Worm (Caenorhabditis elegans) whole organism, young adult: ENCODE results near the gene W10G6.1.
A peak's percentile ranks its signal among the peaks of the same experiment; 100 is the strongest.

Source experiments
- chd-7 ChIP-seq: sonication (generic microtip); optimal IDR thresholded peaks from 2 replicates; lab custom pipeline; 2016; ENCODE audit warnings: mild to moderate bottlenecking, missing genetic modification characterization, moderate library complexity, missing compliant biosample characterization
- dpl-1 ChIP-seq: fragments of 150-350 bp; optimal IDR thresholded peaks from 2 replicates; lab custom pipeline; 2014; ENCODE audit warnings: missing biosample characterization, missing genetic modification reagents, missing genetic modification characterization

DNA sequence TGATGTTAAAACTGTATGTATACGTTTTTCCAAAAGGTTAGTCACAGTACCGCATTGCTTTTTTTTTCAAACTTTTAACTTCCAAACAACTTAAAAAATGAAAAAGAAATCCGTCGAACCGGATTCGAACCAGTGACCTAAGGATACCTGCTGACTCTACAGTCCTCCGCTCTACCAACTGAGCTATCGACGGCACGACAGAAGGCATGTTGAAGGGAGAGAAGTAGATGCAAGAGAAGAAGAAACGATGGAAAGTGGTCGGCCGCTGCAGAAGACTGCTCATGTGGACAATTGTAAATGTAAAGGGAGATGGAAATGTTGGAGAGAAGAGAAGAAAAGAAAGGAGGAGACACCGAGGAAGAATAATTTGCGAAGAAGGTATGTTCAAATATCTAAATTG lies 35.3 kb upstream of the W10G6.1 start:
- TF ChIP-seq chd-7 (tag; lab: Kevin White, UChicago) (peak; percentile 85), dpl-1 (peak; percentile 16)
